Fruit fly (Drosophila melanogaster) whole organism, embryonic: ENCODE data around the gene BckdhA.

Source experiments
- Antp ChIP-seq: fragments of 200-800 bp; sonication (Bioruptor generic); optimal IDR thresholded peaks from 3 replicates; lab custom pipeline; 2016; ENCODE audit warnings: missing biosample characterization, missing genetic modification characterization
- Atf-2 ChIP-seq: fragments of 200-800 bp; sonication (Bioruptor generic); optimal IDR thresholded peaks from 2 replicates; lab custom pipeline; 2016; ENCODE audit warnings: missing biosample characterization, missing genetic modification characterization
- CG11504 ChIP-seq: fragments of 200-800 bp; sonication (Bioruptor generic); optimal IDR thresholded peaks from 3 replicates; lab custom pipeline; 2019; ENCODE audit warnings: missing biosample characterization, mild to moderate bottlenecking, missing genetic modification characterization, moderate library complexity
- CG12219 ChIP-seq: fragments of 200-800 bp; sonication (Bioruptor generic); optimal IDR thresholded peaks from 3 replicates; lab custom pipeline; 2018; ENCODE audit warnings: missing biosample characterization, mild to moderate bottlenecking, missing genetic modification characterization
- CG13123 ChIP-seq: fragments of 200-800 bp; sonication (Bioruptor generic); optimal IDR thresholded peaks from 2 replicates; lab custom pipeline; 2016; ENCODE audit warnings: missing biosample characterization, missing genetic modification characterization
- CG13287 ChIP-seq: fragments of 200-800 bp; sonication (Bioruptor generic); IDR thresholded peaks from 2 replicates; pipeline ENCODE4 v1.3.6; 2022; ENCODE audit warnings: missing biosample characterization, missing genetic modification characterization; ENCODE audit not compliant: partially characterized antibody
- CG14710 ChIP-seq: fragments of 200-800 bp; sonication (Bioruptor generic); optimal IDR thresholded peaks from 3 replicates; lab custom pipeline; 2019; ENCODE audit warnings: missing biosample characterization, mild to moderate bottlenecking, missing genetic modification characterization, moderate library complexity
- CG15514 ChIP-seq: fragments of 200-800 bp; sonication (Bioruptor generic); optimal IDR thresholded peaks from 3 replicates; lab custom pipeline; 2017; ENCODE audit warnings: missing biosample characterization, missing genetic modification characterization, mild to moderate bottlenecking, moderate library complexity, missing genetic modification reagents
- CG17186 ChIP-seq: fragments of 200-800 bp; sonication (Bioruptor generic); optimal IDR thresholded peaks from 3 replicates; lab custom pipeline; 2017; ENCODE audit warnings: missing biosample characterization, missing genetic modification reagents, missing genetic modification characterization
- CG2678 ChIP-seq: fragments of 200-800 bp; sonication (Bioruptor generic); optimal IDR thresholded peaks from 3 replicates; lab custom pipeline; 2019; ENCODE audit warnings: missing biosample characterization, mild to moderate bottlenecking, missing genetic modification characterization, moderate library complexity
- CG30020 ChIP-seq: fragments of 200-800 bp; optimal IDR thresholded peaks from 2 replicates; lab custom pipeline; 2019; ENCODE audit warnings: missing biosample characterization, mild to moderate bottlenecking, missing genetic modification characterization, moderate library complexity
- CG30431 ChIP-seq: fragments of 200-800 bp; sonication (Bioruptor generic); optimal IDR thresholded peaks from 2 replicates; lab custom pipeline; 2017; ENCODE audit warnings: missing biosample characterization, missing genetic modification characterization
- CG5245 ChIP-seq: fragments of 200-800 bp; sonication (Bioruptor generic); optimal IDR thresholded peaks from 3 replicates; lab custom pipeline; 2016; ENCODE audit warnings: missing biosample characterization, missing genetic modification characterization
- CG6175 ChIP-seq: fragments of 200-800 bp; sonication (Bioruptor generic); IDR thresholded peaks from 3 replicates; pipeline ENCODE4 v1.3.6; 2022; ENCODE audit warnings: missing biosample characterization, missing genetic modification characterization
- CG6854 ChIP-seq: fragments of 200-800 bp; sonication (Bioruptor generic); optimal IDR thresholded peaks from 3 replicates; lab custom pipeline; 2017; ENCODE audit warnings: missing biosample characterization, mild to moderate bottlenecking, missing genetic modification characterization
- CG7372 ChIP-seq: fragments of 200-800 bp; sonication (Bioruptor generic); IDR thresholded peaks from 2 replicates; pipeline ENCODE4 v1.3.6; 2022; ENCODE audit warnings: missing biosample characterization, missing genetic modification characterization
- CG7928 ChIP-seq: fragments of 200-800 bp; sonication (Bioruptor generic); optimal IDR thresholded peaks from 2 replicates; lab custom pipeline; 2017; ENCODE audit warnings: missing biosample characterization, mild to moderate bottlenecking, missing genetic modification characterization
- CkIIα-i1 ChIP-seq: fragments of 200-800 bp; sonication (Bioruptor generic); IDR thresholded peaks from 2 replicates; pipeline ENCODE4 v1.3.6; 2022; ENCODE audit warnings: missing biosample characterization, missing genetic modification characterization
- Dfd ChIP-seq, 2 experiments: fragments of >200 bp; optimal IDR thresholded peaks; 2 replicates each; lab custom pipeline; 2017; ENCODE audit warnings: missing biosample characterization in 2 of 2, missing genetic modification characterization in 2 of 2
- E2f2 ChIP-seq: fragments of 200-800 bp; sonication (Bioruptor generic); IDR thresholded peaks from 2 replicates; pipeline ENCODE4 v1.3.6; 2022; ENCODE audit warnings: missing biosample characterization, missing genetic modification characterization
- ERR ChIP-seq: fragments of 200-800 bp; sonication (Bioruptor generic); optimal IDR thresholded peaks from 2 replicates; lab custom pipeline; 2016; ENCODE audit warnings: missing biosample characterization, missing genetic modification characterization
- Oaz ChIP-seq: fragments of 200-800 bp; sonication (Bioruptor generic); IDR thresholded peaks from 2 replicates; pipeline ENCODE4 v1.3.6; 2022; ENCODE audit warnings: missing biosample characterization, missing genetic modification characterization
- PHDP ChIP-seq: fragments of 200-800 bp; sonication (Bioruptor generic); optimal IDR thresholded peaks from 3 replicates; lab custom pipeline; 2018; ENCODE audit warnings: missing biosample characterization, mild to moderate bottlenecking, missing genetic modification characterization, moderate library complexity
- TFAM ChIP-seq: fragments of 200-800 bp; sonication (Bioruptor generic); optimal IDR thresholded peaks from 2 replicates; lab custom pipeline; 2017; ENCODE audit warnings: missing biosample characterization, missing genetic modification characterization, inconsistent platforms
- Vsx1 ChIP-seq: fragments of 200-800 bp; sonication (Bioruptor generic); optimal IDR thresholded peaks from 2 replicates; lab custom pipeline; 2017; ENCODE audit warnings: missing biosample characterization, mild to moderate bottlenecking, missing genetic modification characterization, missing genetic modification reagents
- ac ChIP-seq: fragments of 200-800 bp; sonication (Bioruptor generic); optimal IDR thresholded peaks from 3 replicates; lab custom pipeline; 2017; ENCODE audit warnings: missing biosample characterization, mild to moderate bottlenecking, missing genetic modification characterization
- aop ChIP-seq: fragments of 200-800 bp; sonication (Bioruptor generic); IDR thresholded peaks from 2 replicates; pipeline ENCODE4 v1.3.6; 2022; ENCODE audit warnings: missing biosample characterization, missing genetic modification characterization
- bigmax ChIP-seq: fragments of 200-800 bp; sonication (Bioruptor generic); optimal IDR thresholded peaks from 2 replicates; lab custom pipeline; 2018; ENCODE audit warnings: missing biosample characterization, mild to moderate bottlenecking, missing genetic modification characterization
- cato ChIP-seq: fragments of 200-800 bp; sonication (Bioruptor generic); optimal IDR thresholded peaks from 2 replicates; lab custom pipeline; 2016; ENCODE audit warnings: missing biosample characterization, missing genetic modification characterization, borderline replicate concordance
- chn ChIP-seq: fragments of 200-800 bp; sonication (Bioruptor generic); optimal IDR thresholded peaks from 2 replicates; lab custom pipeline; 2016; ENCODE audit warnings: missing biosample characterization, missing genetic modification characterization
- dmrt99B ChIP-seq: fragments of 200-800 bp; sonication (Bioruptor generic); optimal IDR thresholded peaks from 2 replicates; lab custom pipeline; 2018; ENCODE audit warnings: missing biosample characterization, mild to moderate bottlenecking, missing genetic modification characterization, moderate library complexity
- gem ChIP-seq: fragments of 200-800 bp; sonication (Bioruptor generic); optimal IDR thresholded peaks from 2 replicates; lab custom pipeline; 2019; ENCODE audit warnings: missing biosample characterization, mild to moderate bottlenecking, missing genetic modification characterization, moderate library complexity
- gfzf ChIP-seq: fragments of 200-800 bp; sonication (Bioruptor generic); optimal IDR thresholded peaks from 2 replicates; lab custom pipeline; 2016; ENCODE audit warnings: missing biosample characterization, mild to moderate bottlenecking, missing genetic modification characterization, moderate library complexity
- gsb ChIP-seq: fragments of 200-800 bp; sonication (Bioruptor generic); IDR thresholded peaks from 2 replicates; pipeline ENCODE4 v1.3.6; 2022; ENCODE audit warnings: missing biosample characterization, missing genetic modification characterization
- ham ChIP-seq: fragments of 200-800 bp; sonication (Bioruptor generic); IDR thresholded peaks from 2 replicates; pipeline ENCODE4 v1.3.6; 2022; ENCODE audit warnings: missing biosample characterization, missing genetic modification characterization
- hkb ChIP-seq, 2 experiments: fragments of 200-800 bp in 1 of 2; fragments of >200 bp in 1 of 2; sonication (Bioruptor generic) in 1 of 2; IDR thresholded peaks in 1 of 2; optimal IDR thresholded peaks in 1 of 2; 2 replicates each; pipeline versions ENCODE4 v1.3.6 to Lab custom; 2017 to 2022; ENCODE audit warnings: missing biosample characterization in 1 of 2, missing genetic modification characterization in 1 of 2
- jing ChIP-seq: fragments of 200-800 bp; sonication (Bioruptor generic); optimal IDR thresholded peaks from 2 replicates; lab custom pipeline; 2018; ENCODE audit warnings: missing biosample characterization, mild to moderate bottlenecking, missing genetic modification characterization
- kni ChIP-seq: fragments of 200-800 bp; sonication (Bioruptor generic); optimal IDR thresholded peaks from 3 replicates; lab custom pipeline; 2017; ENCODE audit warnings: mild to moderate bottlenecking, missing biosample characterization, missing genetic modification reagents, missing genetic modification characterization
- lola ChIP-seq, 3 experiments: fragments of >200 bp in 2 of 3; fragments of 200-800 bp in 1 of 3; sonication (Bioruptor generic) in 1 of 3; optimal IDR thresholded peaks; 2 replicates each; lab custom pipeline; 2017 to 2019; ENCODE audit warnings: missing biosample characterization in 3 of 3, missing genetic modification characterization in 3 of 3, mild to moderate bottlenecking in 1 of 3, moderate library complexity in 1 of 3
- mam ChIP-seq: fragments of 200-800 bp; sonication (Bioruptor generic); optimal IDR thresholded peaks from 3 replicates; lab custom pipeline; 2016; ENCODE audit warnings: missing biosample characterization, missing genetic modification characterization
- nom ChIP-seq: fragments of 200-800 bp; sonication (Bioruptor generic); optimal IDR thresholded peaks from 2 replicates; lab custom pipeline; 2017; ENCODE audit warnings: missing biosample characterization, missing genetic modification characterization, mild to moderate bottlenecking, moderate library complexity, missing genetic modification reagents
- pan ChIP-seq, 4 experiments: fragments of >200 bp in 3 of 4; fragments of 200-800 bp in 1 of 4; sonication (Bioruptor generic) in 1 of 4; optimal IDR thresholded peaks in 3 of 4; IDR thresholded peaks in 1 of 4; 2 replicates each; pipeline versions ENCODE4 v1.3.6 to Lab custom; 2017 to 2022; ENCODE audit warnings: missing biosample characterization in 2 of 4, missing genetic modification characterization in 2 of 4, mixed read lengths in 1 of 4
- pros ChIP-seq: fragments of 200-800 bp; sonication (Bioruptor generic); optimal IDR thresholded peaks from 3 replicates; lab custom pipeline; 2019; ENCODE audit warnings: missing biosample characterization, mild to moderate bottlenecking, missing genetic modification characterization, moderate library complexity
- sens ChIP-seq: fragments of 200-800 bp; sonication (Bioruptor generic); peaks from one replicate; lab custom pipeline; 2016; ENCODE audit warnings: missing biosample characterization, missing genetic modification characterization
- tgo ChIP-seq: fragments of 200-800 bp; sonication (Bioruptor generic); IDR thresholded peaks from 3 replicates; pipeline ENCODE4 v1.3.6; 2022; ENCODE audit warnings: missing biosample characterization, missing genetic modification characterization
- zen2 ChIP-seq: fragments of 200-800 bp; sonication (Bioruptor generic); IDR thresholded peaks from 3 replicates; pipeline ENCODE4 v1.3.6; 2022; ENCODE audit warnings: missing biosample characterization, missing genetic modification characterization; ENCODE audit not compliant: partially characterized antibody

Gene BckdhA

DNA sequence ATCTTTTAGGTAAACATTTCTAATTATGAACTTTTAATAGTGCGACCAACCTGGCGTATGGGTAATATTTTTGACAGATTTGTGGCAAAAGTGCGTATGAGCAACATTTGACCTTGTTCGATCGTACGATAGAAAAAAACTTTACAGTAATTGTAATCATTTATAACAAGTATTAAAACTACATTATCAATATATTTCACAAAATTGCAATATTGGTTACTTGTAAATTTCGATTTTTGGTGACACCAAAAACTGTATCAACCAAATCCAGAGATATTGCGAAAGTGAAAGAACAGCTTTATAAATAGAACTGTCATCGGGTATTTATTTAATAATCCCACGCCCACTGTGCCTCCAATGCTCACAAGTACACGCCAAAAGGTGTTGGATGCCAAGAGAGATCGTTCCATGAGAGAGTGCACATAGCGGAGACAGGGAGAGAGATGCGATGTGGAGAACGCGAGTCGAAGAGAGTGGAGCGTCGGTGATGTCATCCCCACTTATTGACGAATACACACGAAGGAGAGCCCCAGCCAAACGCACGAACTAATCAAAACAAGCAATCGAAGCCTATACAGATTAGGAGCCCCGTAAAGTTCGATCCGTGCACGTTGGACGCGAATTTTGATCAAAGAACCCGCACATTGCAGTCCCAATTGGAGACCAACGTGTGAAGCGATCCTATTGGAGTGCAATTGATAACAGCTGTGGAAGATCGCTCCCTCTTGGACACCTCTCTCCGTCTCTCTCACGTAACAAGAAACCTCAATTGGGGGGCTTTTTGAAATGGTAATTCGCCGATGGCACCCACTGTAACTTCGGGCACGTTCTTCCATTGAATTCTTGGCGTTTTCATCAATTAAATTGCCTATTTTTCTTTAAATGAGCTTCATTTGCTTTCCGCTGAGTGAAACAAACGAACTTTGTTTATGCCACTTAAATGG lies 22.1 kb upstream of the BckdhA start (continued):
- TF ChIP-seq ERR (peak; percentile 86), Dfd (GFP tag; optimal IDR thresholded peaks at IDR 0.05; lab: Kevin White, UChicago) (peak in 1 of 2 experiments; percentile 83), kni (GFP tag; lab: Kevin White, UChicago) (peak; percentile 88), CG30020 (peak; percentile 85), CkIIα-i1 (GFP tag; lab: Robert Waterston, UW) (0 out of 2 replicates have a peak, but pooled peaks have one; percentile 30), zen2 (GFP tag; lab: Robert Waterston, UW) (no peak; the same call in 2 of the 3 replicates), CG2678 (tag; lab: Kevin White, UChicago) (peak; percentile 99), CG17186 (GFP tag; lab: Kevin White, UChicago) (peak; percentile 79), CG7372 (GFP tag; lab: Robert Waterston, UW) (peak; percentile 92), nom (GFP tag; lab: Kevin White, UChicago) (peak; percentile 87), aop (GFP tag; lab: Robert Waterston, UW) (0 out of 2 replicates have a peak, but pooled peaks have one; percentile 35), CG5245 (peak; percentile 84), hkb (optimal IDR thresholded peaks at IDR 0.05; lab: Kevin White, UChicago) (no peak), hkb (GFP tag; IDR thresholded peaks at IDR 0.05; lab: Robert Waterston, UW) (peak; percentile 89), CG13123 (GFP tag; lab: Kevin White, UChicago) (peak; percentile 87), ac (GFP tag; lab: Kevin White, UChicago) (peak; percentile 70), PHDP (tag; lab: Kevin White, UChicago) (peak; percentile 94), dmrt99B (tag; lab: Kevin White, UChicago) (peak; percentile 98), Antp (GFP tag; lab: Kevin White, UChicago) (peak; percentile 87), Oaz (GFP tag; lab: Robert Waterston, UW) (peak; percentile 75), TFAM (GFP tag; lab: Kevin White, UChicago) (peak; percentile 69), bigmax (peak; percentile 2), gsb (GFP tag; lab: Robert Waterston, UW) (peak; percentile 90), pan (optimal IDR thresholded peaks at IDR 0.05; lab: Kevin White, UChicago) (no peak), pan (GFP tag; optimal IDR thresholded peaks at IDR 0.05 in 1 of 2, IDR thresholded peaks at IDR 0.05 in 1 of 2) (peak in 1 of 2 experiments; percentile 86), gfzf (GFP tag; lab: Kevin White, UChicago) (peak; percentile 7), CG30431 (GFP tag; lab: Kevin White, UChicago) (peak; percentile 89), CG15514 (GFP tag; lab: Kevin White, UChicago) (peak; percentile 83), CG12219 (GFP tag; lab: Kevin White, UChicago) (peak; percentile 95), pros (peak; percentile 99), Atf-2 (GFP tag; lab: Kevin White, UChicago) (peak; percentile 90), mam (GFP tag; lab: Kevin White, UChicago) (peak; percentile 92), sens (GFP tag; lab: Kevin White, UChicago) (peak; percentile 99), CG6854 (GFP tag; lab: Kevin White, UChicago) (peak; percentile 97), CG7928 (GFP tag; lab: Kevin White, UChicago) (peak; percentile 78), lola (GFP tag; optimal IDR thresholded peaks at IDR 0.05; lab: Kevin White, UChicago) (peak in 1 of 3 experiments; percentile 95), cato (peak; percentile 87), CG14710 (tag; lab: Kevin White, UChicago) (peak; percentile 95), CG11504 (peak; percentile 97), E2f2 (GFP tag; lab: Robert Waterston, UW) (peak; percentile 73), CG6175 (peak; percentile 82), chn (peak; percentile 89), tgo (GFP tag; lab: Robert Waterston, UW) (peak; percentile 92), jing (GFP tag; lab: Kevin White, UChicago) (peak; percentile 92), CG13287 (GFP tag; lab: Robert Waterston, UW) (no peak; the same call in 1 of the 2 replicates), Vsx1 (peak; percentile 93), gem (peak; percentile 98), ham (no peak)
